Worm (Caenorhabditis elegans) whole organism, dauer: ENCODE data around the gene nlp-45.

Experiments
- unc-62 ChIP-seq: sonication (generic microtip); optimal IDR thresholded peaks from 2 replicates; lab custom pipeline; 2017; ENCODE audit warnings: missing biosample characterization, missing genetic modification reagents, missing genetic modification characterization

nlp-45 gene

ce11 chrX:2344666-2345065, 6.6 kb upstream of the nlp-45 start, which contains the start of gene nlp-2:
Gene nlp-2, minus strand, starts transcription at chrX:2344766.
- no peak for TF ChIP-seq unc-62 (GFP tag; lab: Kevin White, UChicago)

- TF ChIP-seq unc-62 (GFP tag; lab: Kevin White, UChicago) = no peak
Measured at ce11 chrX:2344104-2344503, 6.0 kb upstream of the nlp-45 start.

DNA sequence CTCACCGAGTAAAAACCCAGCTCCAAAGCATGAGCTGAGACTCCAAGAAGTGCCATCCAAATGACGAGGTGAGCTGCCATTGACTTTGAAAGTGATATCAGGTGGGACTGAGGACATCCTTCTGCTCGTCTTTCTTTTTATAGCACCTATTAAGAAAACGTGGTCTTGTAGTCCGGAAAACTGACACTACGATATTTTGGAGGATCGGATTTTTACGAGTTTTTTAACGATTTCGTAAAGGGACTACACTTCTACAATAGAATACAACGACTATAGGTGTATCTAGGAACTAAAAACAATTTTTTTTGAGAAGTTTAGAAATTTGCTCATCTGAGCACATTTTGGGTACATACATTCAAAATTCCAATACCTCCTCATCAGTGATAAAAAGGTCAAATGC, 4.7 kb upstream of the nlp-45 start, which contains the start of gene nlp-23:
Gene nlp-23, minus strand, starts transcription at position 101 of the 400 bp plus-strand sequence.
- TF ChIP-seq unc-62 (GFP tag; lab: Kevin White, UChicago) = no peak

ce11 chrX:2341989-2342388, 3.9 kb upstream of the nlp-45 start, which contains the start of gene nlp-22:
Gene nlp-22, minus strand, starts transcription at chrX:2342089.
- TF ChIP-seq unc-62 (GFP tag; lab: Kevin White, UChicago) = no peak

ce11 chrX:2335384-2335783, 2.7 kb downstream of the nlp-45 start, which contains the start of gene T01B6.1:
Gene T01B6.1, plus strand, starts transcription at chrX:2335684.
- no peak for TF ChIP-seq unc-62 (GFP tag; lab: Kevin White, UChicago)

DNA sequence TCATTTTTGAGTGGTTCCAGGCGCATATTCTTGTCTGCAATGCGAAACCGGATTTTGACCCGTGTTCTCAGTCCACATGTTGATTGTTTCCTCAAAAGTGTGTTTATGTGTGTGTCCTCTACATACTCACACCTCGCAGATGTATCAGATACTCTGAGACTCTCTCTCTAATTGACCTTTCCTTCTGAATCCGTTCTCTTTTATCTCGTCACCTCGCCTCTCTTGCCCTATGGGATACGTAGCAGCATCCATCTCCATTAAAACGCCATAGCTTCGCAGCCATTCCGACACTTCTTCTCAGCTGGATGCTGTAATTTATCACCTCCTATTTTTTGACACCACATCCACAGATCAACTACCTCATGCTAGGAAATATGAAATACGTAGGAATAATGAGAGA, 7.6 kb downstream of the nlp-45 start:
- no peak for TF ChIP-seq unc-62 (GFP tag; lab: Kevin White, UChicago)

DNA sequence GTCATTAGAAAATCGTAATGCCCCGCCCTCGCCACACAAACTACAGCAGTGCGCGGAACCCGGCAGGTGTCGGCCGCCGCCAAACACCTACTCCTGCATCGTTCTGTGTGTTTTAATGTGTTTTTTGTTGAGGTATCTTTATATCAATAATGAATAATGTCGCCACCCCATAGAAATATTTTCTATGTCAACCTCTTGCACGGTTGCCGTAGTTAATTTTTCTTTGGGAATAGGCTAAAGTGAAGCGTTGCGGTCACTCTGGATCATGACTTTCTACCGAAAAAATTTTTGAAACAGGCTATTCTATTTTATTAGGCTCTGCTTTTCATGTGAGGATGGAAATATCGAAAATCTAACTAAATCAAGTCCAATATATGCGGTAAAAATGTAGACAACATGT, 9.2 kb downstream of the nlp-45 start:
- TF ChIP-seq unc-62 (GFP tag; lab: Kevin White, UChicago) = no peak

- no peak for TF ChIP-seq unc-62 (GFP tag; lab: Kevin White, UChicago)
Measured at ce11 chrX:2321758-2322157, 16.4 kb downstream of the nlp-45 start.

DNA sequence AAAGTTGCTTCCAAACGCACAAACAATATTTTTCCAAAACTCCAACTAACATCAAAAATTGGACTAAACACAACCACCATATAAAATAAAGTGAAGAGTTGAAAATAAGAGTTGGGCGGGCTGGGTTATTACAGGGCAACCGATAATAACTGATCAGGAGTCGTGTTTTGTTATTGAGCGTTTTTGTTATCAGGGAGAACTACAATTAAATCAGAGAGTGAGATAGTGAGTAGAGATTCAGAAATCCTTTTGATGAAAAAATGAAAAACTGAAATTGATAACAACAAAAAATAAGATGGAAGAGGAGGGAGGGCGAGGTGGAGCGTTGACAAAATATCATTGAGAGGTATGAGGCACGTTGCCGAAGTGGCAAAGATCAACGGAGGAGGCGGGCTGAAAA, 17.6 kb downstream of the nlp-45 start:
- TF ChIP-seq unc-62 (GFP tag; lab: Kevin White, UChicago) = no peak

DNA sequence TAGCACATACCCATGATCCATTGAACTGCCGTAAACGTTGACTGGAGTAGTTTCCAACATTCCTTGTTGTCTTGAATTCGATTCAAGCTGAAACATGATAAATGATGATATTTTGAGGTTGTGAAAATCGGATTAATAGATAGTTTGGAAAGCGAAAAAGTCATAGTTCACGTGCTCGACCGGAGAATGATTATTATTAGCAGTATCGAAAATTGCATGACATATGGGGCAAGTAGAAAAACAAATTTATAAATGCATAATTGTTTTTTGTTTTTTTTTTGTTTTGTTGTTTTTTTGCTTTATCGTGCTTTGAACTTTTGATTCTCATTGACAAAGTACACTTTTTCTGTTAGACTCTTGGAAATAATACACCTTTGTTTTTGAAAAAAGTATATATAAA, 18.9 kb downstream of the nlp-45 start, which contains the start of gene aakg-4:
Gene aakg-4, minus strand, starts transcription at position 101 of the 400 bp plus-strand sequence.
- no peak for TF ChIP-seq unc-62 (GFP tag; lab: Kevin White, UChicago)

DNA sequence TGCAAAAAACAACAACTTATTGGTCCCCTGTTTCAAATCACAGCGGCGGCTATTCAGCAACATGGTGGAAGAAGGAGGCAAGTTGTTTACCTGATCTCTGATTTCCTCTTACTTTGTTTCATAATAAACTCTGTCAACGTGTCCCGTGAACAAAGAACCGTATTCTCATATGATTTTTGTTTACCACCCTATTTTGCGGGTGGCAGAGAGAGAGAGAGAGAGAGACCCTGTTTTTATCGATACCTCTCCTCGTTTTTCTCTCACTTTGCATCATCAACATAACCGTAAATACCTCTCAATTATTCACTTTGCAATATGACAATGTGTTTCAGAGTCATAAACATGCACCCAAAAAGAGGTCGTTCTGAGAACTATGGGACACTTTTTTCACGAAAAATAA, 20.6 kb downstream of the nlp-45 start:
- no peak for TF ChIP-seq unc-62 (GFP tag; lab: Kevin White, UChicago)

DNA sequence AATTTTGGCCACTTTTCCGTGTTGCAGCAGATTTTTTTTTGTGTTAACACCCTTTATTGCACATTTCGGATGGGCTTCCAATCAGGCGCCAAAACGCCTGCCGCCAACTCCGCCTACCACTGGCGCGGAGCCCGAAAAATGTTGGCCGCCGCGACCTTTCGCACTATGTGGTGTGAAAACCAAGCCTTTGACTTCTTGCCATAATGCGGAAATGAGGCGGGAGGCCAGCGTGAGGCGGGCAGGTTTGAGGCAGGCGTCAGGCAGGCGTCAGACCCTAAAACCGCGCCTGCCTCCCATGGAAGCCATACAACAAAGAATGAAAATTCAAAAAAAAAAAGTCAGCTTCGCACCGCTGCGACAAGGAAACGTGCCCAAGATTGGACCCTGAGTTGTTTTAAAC, 21.3 kb downstream of the nlp-45 start:
- no peak for TF ChIP-seq unc-62 (GFP tag; lab: Kevin White, UChicago)

- TF ChIP-seq unc-62 (GFP tag; lab: Kevin White, UChicago) = no peak
Measured at ce11 chrX:2316205-2316604, 21.9 kb downstream of the nlp-45 start.

DNA sequence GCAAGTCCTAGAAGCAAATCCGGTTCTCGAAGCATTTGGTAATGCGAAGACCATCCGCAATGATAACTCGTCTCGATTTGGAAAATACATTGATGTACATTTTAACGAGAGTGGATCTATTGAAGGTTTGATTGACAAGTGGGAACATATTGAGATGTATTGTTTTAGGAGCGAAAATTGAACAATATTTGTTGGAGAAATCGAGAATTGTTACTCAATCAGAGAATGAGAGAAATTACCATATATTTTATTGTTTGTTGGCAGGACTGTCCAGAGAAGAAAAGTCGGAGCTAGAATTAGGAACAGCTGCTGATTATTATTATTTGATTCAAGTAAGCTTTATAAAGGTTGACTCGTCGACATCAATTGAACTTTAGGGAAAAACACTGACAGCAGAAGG, 33.6 kb downstream of the nlp-45 start:
- TF ChIP-seq unc-62 (GFP tag; lab: Kevin White, UChicago) = no peak

DNA sequence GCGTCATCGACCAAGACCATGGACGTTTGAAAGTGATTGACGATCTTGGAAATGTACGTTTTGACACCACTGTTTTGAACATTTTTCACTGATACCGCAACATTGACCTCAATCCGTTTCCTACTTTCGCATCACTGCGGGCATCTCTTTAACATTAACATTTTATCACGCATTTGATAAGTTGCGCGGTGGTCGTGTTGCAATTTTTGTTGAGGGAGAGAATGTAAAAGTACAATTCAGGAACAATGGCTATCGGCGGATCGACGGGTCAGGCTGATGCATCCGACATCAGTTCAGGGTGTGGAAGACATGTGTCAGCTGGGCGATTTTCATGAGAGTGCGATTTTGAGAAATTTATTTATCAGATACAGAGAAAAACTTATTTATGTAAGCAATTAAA, 34.9 kb downstream of the nlp-45 start:
- no peak for TF ChIP-seq unc-62 (GFP tag; lab: Kevin White, UChicago)

ce11 chrX:2302782-2303181, 35.3 kb downstream of the nlp-45 start, which contains the start of gene hum-6:
Gene hum-6, plus strand, starts transcription at chrX:2303082.
- no peak for TF ChIP-seq unc-62 (GFP tag; lab: Kevin White, UChicago)

- no peak for TF ChIP-seq unc-62 (GFP tag; lab: Kevin White, UChicago)
Measured at ce11 chrX:2301821-2302220, 36.3 kb downstream of the nlp-45 start.
